Worm (Caenorhabditis elegans): ENCODE data around the gene col-153.
A peak's percentile ranks its signal among the peaks of the same experiment; 100 is the strongest.

Gene col-153

DNA sequence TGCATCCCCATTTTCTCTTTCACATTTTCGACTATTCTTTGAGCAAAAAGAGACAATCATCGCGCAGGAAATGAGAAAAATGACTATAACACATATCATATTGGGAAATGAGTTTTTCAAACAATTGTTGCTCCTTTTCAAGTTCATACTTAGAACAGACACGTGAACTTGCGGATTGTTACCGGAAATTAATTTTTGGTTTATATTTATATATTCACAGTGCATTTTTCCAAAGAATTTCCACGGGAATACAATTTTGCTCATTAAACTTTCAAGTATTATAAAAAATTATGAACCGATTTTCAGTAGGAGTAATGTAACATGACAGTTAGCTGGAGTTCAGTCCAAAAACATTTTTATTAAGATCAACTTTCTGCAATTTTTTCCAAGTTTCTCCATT lies 26.4 kb upstream of the col-153 start, which contains the start of gene F58B4.7:
F58B4.7 (minus strand) TSS at position 101 of the 400 bp plus-strand sequence.
- TF ChIP-seq elt-1 (tag; optimal IDR thresholded peaks at IDR 0.05) (no peak), elt-3 (tag; optimal IDR thresholded peaks at IDR 0.05) (no peak), sma-9 (GFP tag; optimal IDR thresholded peaks at IDR 0.05) (no peak), sma-9 (tag; optimal IDR thresholded peaks at IDR 0.05) (no peak), nhr-12 (tag; optimal IDR thresholded peaks at IDR 0.05) (no peak), nhr-6 (tag; optimal IDR thresholded peaks at IDR 0.05) (no peak)

DNA sequence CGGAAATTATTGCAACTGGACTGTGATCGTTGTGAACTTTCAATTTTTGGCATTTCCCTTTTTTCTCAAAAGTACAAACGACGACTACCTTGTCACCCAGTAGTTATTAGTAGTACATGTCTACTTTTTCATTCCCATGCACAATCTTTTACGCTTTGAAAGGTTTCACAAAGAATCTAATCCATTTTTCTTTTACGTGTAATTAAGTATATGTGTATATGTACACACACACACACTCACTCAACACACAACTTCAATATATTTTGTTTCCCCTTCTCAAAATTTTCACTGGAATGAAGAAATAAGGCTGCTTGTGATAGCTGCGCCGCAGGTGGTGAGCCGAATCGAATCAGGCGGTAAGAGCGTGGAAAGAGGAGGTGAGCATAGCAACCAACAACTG lies 24.9 kb upstream of the col-153 start, which contains the start of gene F58B4.6:
F58B4.6 (plus strand) TSS at position 301 of the 400 bp plus-strand sequence.
- TF ChIP-seq lin-11 (tag; optimal IDR thresholded peaks at IDR 0.05): peak; percentile 12
- no peak for TF ChIP-seq mab-5 (tag; optimal IDR thresholded peaks at IDR 0.05)
- no peak for TF ChIP-seq nhr-23 (tag; optimal IDR thresholded peaks at IDR 0.05)

DNA sequence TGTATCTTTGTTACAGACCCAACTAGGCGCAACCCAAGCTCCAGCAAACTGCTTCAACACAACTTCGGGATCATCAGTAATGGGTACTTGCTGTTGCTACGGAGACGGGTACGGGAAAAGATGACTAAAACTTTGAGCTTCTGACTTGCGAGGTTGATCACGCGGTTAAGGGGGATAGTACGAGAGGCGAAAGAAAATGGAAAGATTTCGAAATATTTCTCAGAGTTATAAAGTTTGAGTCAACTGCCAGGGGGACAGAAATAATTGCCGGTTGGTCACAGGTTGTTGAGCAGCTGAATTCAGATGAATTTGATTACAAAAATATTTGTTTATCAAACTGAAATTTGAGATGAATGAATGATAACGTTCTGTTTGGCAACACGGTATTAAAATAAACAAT lies 24.0 kb upstream of the col-153 start:
- TF ChIP-seq lin-11 (tag; optimal IDR thresholded peaks at IDR 0.05) (peak; percentile 35), unc-55 (GFP tag; optimal IDR thresholded peaks at IDR 0.05) (no peak)

ce11 chrV:10929511-10929910 lies 20.1 kb upstream of the col-153 start, which contains the start of gene F58B4.3:
Gene F58B4.3 (plus strand): TSS chrV:10929811.
- TF ChIP-seq lin-11 (tag; optimal IDR thresholded peaks at IDR 0.05) (peak; percentile 39), dmd-4 (tag; optimal IDR thresholded peaks at IDR 0.05) (no peak), ceh-16 (tag; optimal IDR thresholded peaks at IDR 0.05) (no peak), lin-39 (tag; optimal IDR thresholded peaks at IDR 0.05) (no peak), elt-3 (tag; optimal IDR thresholded peaks at IDR 0.05) (no peak), ztf-1 (GFP tag; conservative IDR thresholded peaks at IDR 0.05) (no peak), nhr-77 (tag; optimal IDR thresholded peaks at IDR 0.05) (no peak), ama-1 (optimal IDR thresholded peaks at IDR 0.05) (no peak), nhr-6 (tag; optimal IDR thresholded peaks at IDR 0.05) (no peak)

ce11 chrV:10931189-10931588 lies 18.4 kb upstream of the col-153 start, which contains the start of gene scvp-1:
Gene scvp-1 (minus strand): TSS chrV:10931289.
- TF ChIP-seq Y55F3AM.14 (GFP tag; optimal IDR thresholded peaks at IDR 0.05): no peak
- no peak for TF ChIP-seq zag-1 (tag; optimal IDR thresholded peaks at IDR 0.05)
- no peak for TF ChIP-seq mdl-1 (tag; optimal IDR thresholded peaks at IDR 0.05)
- no peak for TF ChIP-seq skn-1 (tag; optimal IDR thresholded peaks at IDR 0.05)
- TF ChIP-seq mab-5 (tag; optimal IDR thresholded peaks at IDR 0.05): no peak
- TF ChIP-seq ZK546.5 (tag; optimal IDR thresholded peaks at IDR 0.05): no peak
- no peak for TF ChIP-seq nhr-10 (tag; optimal IDR thresholded peaks at IDR 0.05)
- TF ChIP-seq ztf-11 (tag; optimal IDR thresholded peaks at IDR 0.05): no peak
- no peak for TF ChIP-seq unc-39 (tag; optimal IDR thresholded peaks at IDR 0.05)
- TF ChIP-seq crh-2 (tag; optimal IDR thresholded peaks at IDR 0.05): no peak
- TF ChIP-seq peb-1 (tag; optimal IDR thresholded peaks at IDR 0.05): no peak

ce11 chrV:10932411-10932810 lies 17.2 kb upstream of the col-153 start, which contains the start of gene F58B4.5:
Gene F58B4.5 (plus strand): TSS chrV:10932693.
- no peak for TF ChIP-seq ztf-1 (GFP tag; conservative IDR thresholded peaks at IDR 0.05)
- no peak for TF ChIP-seq lsy-2 (tag; optimal IDR thresholded peaks at IDR 0.05)
- no peak for TF ChIP-seq ZK546.5 (tag; optimal IDR thresholded peaks at IDR 0.05)
- no peak for TF ChIP-seq sma-3 (GFP tag; optimal IDR thresholded peaks at IDR 0.05)
- TF ChIP-seq ama-1 (optimal IDR thresholded peaks at IDR 0.05): no peak
- peak; percentile 43 for TF ChIP-seq fos-1 (tag; optimal IDR thresholded peaks at IDR 0.05)
- TF ChIP-seq nhr-21 (tag; optimal IDR thresholded peaks at IDR 0.05): no peak
- peak; percentile 54 for TF ChIP-seq crh-2 (tag; optimal IDR thresholded peaks at IDR 0.05)
- TF ChIP-seq sma-9 (GFP tag; optimal IDR thresholded peaks at IDR 0.05): peak; percentile 71
- TF ChIP-seq sma-9 (tag; optimal IDR thresholded peaks at IDR 0.05): no peak
- no peak for TF ChIP-seq lin-11 (tag; optimal IDR thresholded peaks at IDR 0.05)

DNA sequence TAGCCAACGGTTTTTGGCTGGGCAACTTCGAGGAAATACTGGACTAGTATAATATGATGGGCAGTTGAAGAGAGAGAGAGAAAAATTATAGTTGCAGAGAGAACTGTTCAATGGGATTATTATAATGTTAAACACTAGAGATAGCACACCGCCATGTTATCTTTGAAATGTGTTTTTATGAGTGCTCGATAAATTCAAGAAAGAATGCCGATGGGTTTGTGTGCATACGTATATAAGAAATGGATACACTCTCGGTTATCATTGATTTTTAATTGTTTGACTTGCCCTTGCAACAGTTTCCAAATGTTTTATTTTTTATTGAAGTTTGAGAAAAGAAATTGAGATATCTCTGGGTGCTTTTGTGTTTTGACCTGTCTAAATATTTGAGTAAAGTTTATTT lies 12.9 kb upstream of the col-153 start, which contains the start of gene F17C11.12:
F17C11.12 (minus strand) TSS at position 240 of the 400 bp plus-strand sequence.
- TF ChIP-seq Y55F3AM.14 (GFP tag; optimal IDR thresholded peaks at IDR 0.05) (no peak), ceh-82 (tag; optimal IDR thresholded peaks at IDR 0.05) (no peak), lin-13 (GFP tag; optimal IDR thresholded peaks at IDR 0.05) (no peak), sem-4 (tag; optimal IDR thresholded peaks at IDR 0.05) (no peak), nhr-6 (tag; optimal IDR thresholded peaks at IDR 0.05) (no peak), ztf-11 (tag; optimal IDR thresholded peaks at IDR 0.05) (no peak), lsy-2 (tag; optimal IDR thresholded peaks at IDR 0.05) (no peak), nhr-25 (tag; optimal IDR thresholded peaks at IDR 0.05) (no peak), nhr-77 (tag; optimal IDR thresholded peaks at IDR 0.05) (no peak), C34F6.9 (tag; optimal IDR thresholded peaks at IDR 0.05) (no peak), ama-1 (optimal IDR thresholded peaks at IDR 0.05) (no peak), lin-39 (tag; optimal IDR thresholded peaks at IDR 0.05) (no peak), dmd-4 (tag; optimal IDR thresholded peaks at IDR 0.05) (no peak), egl-27 (tag; optimal IDR thresholded peaks at IDR 0.05) (no peak), nhr-23 (tag; optimal IDR thresholded peaks at IDR 0.05) (no peak), nhr-21 (tag; optimal IDR thresholded peaks at IDR 0.05) (no peak), ztf-1 (GFP tag; conservative IDR thresholded peaks at IDR 0.05) (no peak), gmeb-1 (tag; optimal IDR thresholded peaks at IDR 0.05) (no peak), elt-3 (tag; optimal IDR thresholded peaks at IDR 0.05) (no peak), unc-55 (GFP tag; optimal IDR thresholded peaks at IDR 0.05) (no peak), sma-9 (GFP tag; optimal IDR thresholded peaks at IDR 0.05) (peak; percentile 71), sma-9 (tag; optimal IDR thresholded peaks at IDR 0.05) (no peak), F13H6.1 (tag; optimal IDR thresholded peaks at IDR 0.05) (peak; percentile 13), crh-2 (tag; optimal IDR thresholded peaks at IDR 0.05) (peak; percentile 40), fos-1 (tag; optimal IDR thresholded peaks at IDR 0.05) (peak; percentile 73), snpc-4 (tag; optimal IDR thresholded peaks at IDR 0.05) (no peak)

Measured in whole organism, L2 larva.